Fruit fly (Drosophila melanogaster) whole organism, wandering third instar larva: ENCODE measurements around the gene CG31272.

Experiments used
- Abd-B ChIP-seq: fragments of >200 bp; optimal IDR thresholded peaks from 2 replicates; lab custom pipeline; 2017; ENCODE audit warnings: missing biosample characterization, missing genetic modification characterization
- CG32264 ChIP-seq: fragments of 200-800 bp; sonication (Bioruptor generic); optimal IDR thresholded peaks from 2 replicates; lab custom pipeline; 2016; ENCODE audit warnings: missing biosample characterization, missing genetic modification characterization
- CG9705 ChIP-seq: fragments of 200-800 bp; sonication (Bioruptor generic); optimal IDR thresholded peaks from 2 replicates; lab custom pipeline; 2018; ENCODE audit warnings: missing biosample characterization, mild to moderate bottlenecking, missing genetic modification characterization
- CrebA ChIP-seq: fragments of 200-800 bp; sonication (Bioruptor generic); optimal IDR thresholded peaks from 2 replicates; lab custom pipeline; 2016; ENCODE audit warnings: missing biosample characterization, mild to moderate bottlenecking, missing genetic modification characterization, borderline replicate concordance
- Dfd ChIP-seq: fragments of >200 bp; optimal IDR thresholded peaks from 2 replicates; lab custom pipeline; 2017; ENCODE audit warnings: missing biosample characterization, missing genetic modification characterization
- Dif ChIP-seq: fragments of 200-275, 200-300 bp; sonication (Bioruptor generic); optimal IDR thresholded peaks from 2 replicates; lab custom pipeline; 2018; ENCODE audit warnings: missing biosample characterization, missing genetic modification characterization; ENCODE audit not compliant: partially characterized antibody
- GATAd ChIP-seq: sonication (Bioruptor generic); optimal IDR thresholded peaks from 2 replicates; lab custom pipeline; 2016; ENCODE audit warnings: missing biosample characterization, missing genetic modification characterization
- HLH106 ChIP-seq: fragments of 200-800 bp; optimal IDR thresholded peaks from 3 replicates; lab custom pipeline; 2019; ENCODE audit warnings: missing biosample characterization, mild to moderate bottlenecking, missing genetic modification characterization, moderate library complexity
- Hnf4 ChIP-seq: fragments of 200-800 bp; sonication (Bioruptor generic); optimal IDR thresholded peaks from 2 replicates; lab custom pipeline; 2016; ENCODE audit warnings: missing biosample characterization, mild to moderate bottlenecking, missing genetic modification characterization
- Hr78 ChIP-seq: fragments of >200 bp; optimal IDR thresholded peaks from 2 replicates; lab custom pipeline; 2017; ENCODE audit warnings: missing biosample characterization, missing genetic modification characterization
- Hr83 ChIP-seq: fragments of 200-300 bp; sonication (Bioruptor generic); optimal IDR thresholded peaks from 2 replicates; lab custom pipeline; 2016; ENCODE audit warnings: missing biosample characterization, mild to moderate bottlenecking, missing genetic modification characterization, moderate library complexity; ENCODE audit not compliant: poor library complexity, severe bottlenecking
- Jra ChIP-seq: sonication (Bioruptor generic); optimal IDR thresholded peaks from 2 replicates; lab custom pipeline; 2016; ENCODE audit warnings: missing biosample characterization, missing genetic modification characterization
- Myc ChIP-seq: fragments of >200 bp; optimal IDR thresholded peaks from 2 replicates; lab custom pipeline; 2017
- N ChIP-seq: fragments of >200 bp; optimal IDR thresholded peaks from 2 replicates; lab custom pipeline; 2018; ENCODE audit warnings: missing biosample characterization, missing external identifiers, missing genetic modification characterization
- OdsH ChIP-seq: fragments of 200-800 bp; sonication (Bioruptor generic); optimal IDR thresholded peaks from 2 replicates; lab custom pipeline; 2016; ENCODE audit warnings: missing biosample characterization, mild to moderate bottlenecking, missing genetic modification characterization
- Rel ChIP-seq, 2 experiments: fragments of 200-800 bp; sonication (Bioruptor generic) in 1 of 2; optimal IDR thresholded peaks; 2 replicates in 1 of 2; 3 replicates in 1 of 2; lab custom pipeline; 2016 to 2019; ENCODE audit warnings: mild to moderate bottlenecking in 2 of 2, missing biosample characterization in 2 of 2, missing genetic modification characterization in 2 of 2, moderate library complexity in 1 of 2
- Sp1 ChIP-seq: fragments of 200-800 bp; sonication (Bioruptor generic); optimal IDR thresholded peaks from 3 replicates; lab custom pipeline; 2019; ENCODE audit warnings: missing biosample characterization, mild to moderate bottlenecking, missing genetic modification characterization, moderate library complexity
- Vsx2 ChIP-seq: fragments of 200-300, 225-300 bp; sonication (Bioruptor generic); optimal IDR thresholded peaks from 2 replicates; lab custom pipeline; 2018; ENCODE audit warnings: missing biosample characterization, missing genetic modification characterization; ENCODE audit not compliant: partially characterized antibody
- br ChIP-seq: fragments of 200-800 bp; sonication (Bioruptor generic); optimal IDR thresholded peaks from 2 replicates; lab custom pipeline; 2016; ENCODE audit warnings: missing biosample characterization, missing genetic modification characterization
- brk ChIP-seq: fragments of 200-800 bp; sonication (Bioruptor generic); optimal IDR thresholded peaks from 2 replicates; lab custom pipeline; 2016; ENCODE audit warnings: missing biosample characterization, mild to moderate bottlenecking, missing genetic modification characterization
- dmrt93B ChIP-seq: fragments of 200-800 bp; sonication (Bioruptor generic); optimal IDR thresholded peaks from 2 replicates; lab custom pipeline; 2018; ENCODE audit warnings: missing biosample characterization, mild to moderate bottlenecking, missing genetic modification characterization
- dsf ChIP-seq: sonication (Bioruptor generic); optimal IDR thresholded peaks from 2 replicates; lab custom pipeline; 2016; ENCODE audit warnings: missing biosample characterization, missing genetic modification characterization, borderline replicate concordance
- ey ChIP-seq: fragments of 200-800 bp; sonication (Bioruptor generic); optimal IDR thresholded peaks from 2 replicates; lab custom pipeline; 2016; ENCODE audit warnings: missing biosample characterization, missing genetic modification characterization
- foxo ChIP-seq, 2 experiments: fragments of 200-800 bp; sonication (Bioruptor generic); optimal IDR thresholded peaks; 2 replicates in 1 of 2; 3 replicates in 1 of 2; lab custom pipeline; 2016 to 2017; ENCODE audit warnings: missing biosample characterization in 2 of 2, missing genetic modification characterization in 2 of 2
- fru ChIP-seq: fragments of 200-800 bp; sonication (Bioruptor generic); optimal IDR thresholded peaks from 3 replicates; lab custom pipeline; 2016; ENCODE audit warnings: missing biosample characterization, mild to moderate bottlenecking, missing genetic modification characterization
- h ChIP-seq: fragments of 200-800 bp; sonication (Bioruptor generic); optimal IDR thresholded peaks from 3 replicates; lab custom pipeline; 2016; ENCODE audit warnings: missing biosample characterization, mild to moderate bottlenecking, missing genetic modification characterization
- jim ChIP-seq: fragments of 175-275, 200-325 bp; sonication (Bioruptor generic); optimal IDR thresholded peaks from 2 replicates; lab custom pipeline; 2016; ENCODE audit warnings: missing biosample characterization, mild to moderate bottlenecking, missing genetic modification characterization
- lola ChIP-seq: fragments of >200 bp; optimal IDR thresholded peaks from 2 replicates; lab custom pipeline; 2017; ENCODE audit warnings: missing biosample characterization, missing genetic modification characterization
- pan ChIP-seq: fragments of >200 bp; optimal IDR thresholded peaks from 2 replicates; lab custom pipeline; 2017
- psq ChIP-seq: fragments of 200-800 bp; sonication (Bioruptor generic); optimal IDR thresholded peaks from 3 replicates; lab custom pipeline; 2017; ENCODE audit warnings: missing biosample characterization, mild to moderate bottlenecking, missing genetic modification characterization, moderate library complexity
- rgr ChIP-seq: fragments of 200-800 bp; sonication (Bioruptor generic); optimal IDR thresholded peaks from 3 replicates; lab custom pipeline; 2016; ENCODE audit warnings: missing biosample characterization, mild to moderate bottlenecking, missing genetic modification characterization
- sv ChIP-seq: fragments of 200-800 bp; sonication (Bioruptor generic); optimal IDR thresholded peaks from 3 replicates; lab custom pipeline; 2016; ENCODE audit warnings: missing biosample characterization, missing genetic modification characterization
- tai ChIP-seq: sonication (Bioruptor generic); optimal IDR thresholded peaks from 2 replicates; lab custom pipeline; 2016; ENCODE audit warnings: missing biosample characterization, missing genetic modification characterization
- usp ChIP-seq: fragments of >200 bp; optimal IDR thresholded peaks from 2 replicates; lab custom pipeline; 2017; ENCODE audit warnings: missing biosample characterization, missing genetic modification characterization
- woc ChIP-seq: sonication (Bioruptor generic); optimal IDR thresholded peaks from 2 replicates; lab custom pipeline; 2016; ENCODE audit warnings: missing biosample characterization, mild to moderate bottlenecking, missing genetic modification characterization

The CG31272 gene

DNA sequence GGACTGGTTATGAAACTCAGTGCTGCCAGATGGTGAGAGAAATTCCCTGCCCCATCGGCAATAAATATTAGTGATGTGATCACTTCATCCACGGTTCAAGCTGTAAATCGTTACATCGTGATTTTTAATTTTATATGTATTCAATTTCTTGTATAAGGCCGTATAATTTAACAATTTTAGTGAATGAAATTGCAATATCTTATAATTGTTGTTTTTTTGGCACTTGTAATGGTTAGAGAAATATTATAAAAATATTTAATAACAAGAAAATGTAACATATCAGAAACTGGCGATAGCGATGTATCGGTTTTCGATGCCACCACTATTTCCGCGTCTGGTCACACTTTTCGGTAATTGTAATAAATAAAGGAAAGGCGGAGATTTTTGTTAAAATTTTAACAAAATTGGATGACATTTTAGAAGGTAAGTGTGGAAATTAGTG lies 24.9 kb upstream of the CG31272 start, which contains the start of the genes mRpL37 and Rbp1:
Gene mRpL37 (minus strand): TSS at position 35 of the 442 bp plus-strand sequence.
Gene Rbp1 (plus strand): TSS at position 326 of the 442 bp plus-strand sequence.
- TF ChIP-seq usp (GFP tag; lab: Kevin White, UChicago) (no peak), HLH106 (tag; lab: Kevin White, UChicago) (peak; percentile 95), foxo (GFP tag; optimal IDR thresholded peaks at IDR 0.05; lab: Kevin White, UChicago) (peak in 1 of 2 experiments; percentile 90), lola (GFP tag; lab: Kevin White, UChicago) (no peak), h (GFP tag; lab: Kevin White, UChicago) (peak; percentile 86), dsf (peak; percentile 24), Vsx2 (GFP tag; lab: Kevin White, UChicago) (no peak), br (GFP tag; lab: Kevin White, UChicago) (peak; percentile 32), rgr (GFP tag; lab: Kevin White, UChicago) (peak; percentile 77), N (GFP tag; lab: Kevin White, UChicago) (no peak), psq (GFP tag; lab: Kevin White, UChicago) (peak; percentile 70), Hnf4 (GFP tag; lab: Kevin White, UChicago) (peak; percentile 77), brk (GFP tag; lab: Kevin White, UChicago) (no peak), sv (GFP tag; lab: Kevin White, UChicago) (peak; percentile 55), Hr83 (GFP tag; lab: Kevin White, UChicago) (no peak), woc (GFP tag; lab: Kevin White, UChicago) (peak; percentile 82), dmrt93B (GFP tag; lab: Kevin White, UChicago) (peak; percentile 82), Jra (GFP tag; lab: Kevin White, UChicago) (peak; percentile 30), ey (GFP tag; lab: Kevin White, UChicago) (peak; percentile 61), GATAd (GFP tag; lab: Kevin White, UChicago) (peak; percentile 50), OdsH (peak; percentile 67), jim (peak; percentile 22), Myc (lab: Kevin White, UChicago) (no peak), CG9705 (GFP tag; lab: Kevin White, UChicago) (peak; percentile 73), pan (lab: Kevin White, UChicago) (no peak)

DNA sequence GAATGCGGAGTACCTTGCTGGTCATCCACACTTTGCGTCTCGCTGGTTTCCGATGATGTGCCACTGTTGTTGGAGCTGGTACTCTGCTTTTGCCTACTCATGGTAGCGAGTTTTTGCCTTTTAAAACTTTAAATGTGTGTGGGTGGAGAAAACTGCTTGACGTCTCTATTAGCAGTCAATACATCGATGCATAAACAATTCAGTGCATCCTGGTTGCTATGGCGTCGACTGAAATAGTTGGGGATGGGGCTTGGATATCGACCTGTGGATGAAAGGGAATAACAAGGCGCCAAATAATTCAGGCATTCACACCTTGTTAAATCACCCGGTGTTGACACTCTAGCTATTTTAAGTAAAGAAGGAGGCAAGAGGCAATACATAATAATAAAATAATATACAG lies 23.0 kb upstream of the CG31272 start, which contains the start of gene CG42633:
Gene CG42633 (minus strand): TSS at position 101 of the 400 bp plus-strand sequence.
- no peak for TF ChIP-seq OdsH
- no peak for TF ChIP-seq CrebA
- TF ChIP-seq GATAd (GFP tag; lab: Kevin White, UChicago), result no peak
- TF ChIP-seq lola (GFP tag; lab: Kevin White, UChicago), result no peak
- no peak for TF ChIP-seq CG9705 (GFP tag; lab: Kevin White, UChicago)
- TF ChIP-seq sv (GFP tag; lab: Kevin White, UChicago), result no peak
- no peak for TF ChIP-seq Hr78 (GFP tag; lab: Kevin White, UChicago)
- TF ChIP-seq br (GFP tag; lab: Kevin White, UChicago), result no peak
- no peak for TF ChIP-seq usp (GFP tag; lab: Kevin White, UChicago)
- TF ChIP-seq Hr83 (GFP tag; lab: Kevin White, UChicago), result no peak
- no peak for TF ChIP-seq HLH106 (tag; lab: Kevin White, UChicago)
- TF ChIP-seq Dfd (GFP tag; lab: Kevin White, UChicago), result no peak
- no peak for TF ChIP-seq CG32264 (GFP tag; lab: Kevin White, UChicago)
- no peak for TF ChIP-seq woc (GFP tag; lab: Kevin White, UChicago)
- no peak for TF ChIP-seq N (GFP tag; lab: Kevin White, UChicago)
- no peak for TF ChIP-seq h (GFP tag; lab: Kevin White, UChicago)
- TF ChIP-seq psq (GFP tag; lab: Kevin White, UChicago), result no peak
- TF ChIP-seq, all 38 proteins: peak for 0

DNA sequence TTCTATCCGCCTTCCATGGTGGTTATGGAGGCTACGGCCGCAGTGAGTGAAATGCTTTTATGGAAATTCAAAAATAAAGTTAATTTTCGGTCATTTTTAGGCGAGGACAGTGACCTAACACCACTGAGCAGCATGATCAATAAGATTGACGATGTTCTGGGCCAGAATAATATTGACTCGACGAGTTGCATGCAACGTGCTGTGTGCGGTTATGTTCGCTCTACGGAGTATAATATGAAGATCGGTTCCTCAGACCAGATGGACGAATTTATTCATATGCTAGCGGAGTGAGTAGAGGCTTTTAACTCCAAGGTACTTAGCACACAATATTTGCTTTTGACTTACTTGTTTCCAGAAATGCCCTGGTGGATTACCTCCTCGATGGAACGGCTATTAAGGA lies 21.0 kb upstream of the CG31272 start:
- TF ChIP-seq Jra (GFP tag; lab: Kevin White, UChicago), result no peak
- no peak for TF ChIP-seq woc (GFP tag; lab: Kevin White, UChicago)
- no peak for TF ChIP-seq Myc (lab: Kevin White, UChicago)
- TF ChIP-seq Dfd (GFP tag; lab: Kevin White, UChicago), result no peak

DNA sequence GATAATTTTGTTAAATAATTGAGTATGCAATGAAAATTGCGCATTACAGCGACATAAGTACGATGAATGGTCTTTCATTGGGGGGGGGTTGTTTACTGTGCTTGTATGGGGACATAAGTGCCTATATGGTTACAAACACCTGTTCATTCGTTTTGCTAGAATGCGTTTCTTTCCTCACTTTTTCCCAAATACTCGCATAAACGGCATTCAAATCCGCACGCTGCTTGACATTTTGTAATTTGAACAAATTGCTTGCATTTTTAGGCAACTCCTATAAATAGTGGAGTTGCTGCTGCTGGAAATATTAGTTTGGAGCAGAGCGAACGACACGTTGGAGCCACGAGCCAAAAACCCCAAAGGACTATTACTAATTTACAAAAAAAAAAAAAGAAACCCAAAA lies 20.1 kb upstream of the CG31272 start, which contains the start of gene Desi:
Gene Desi (plus strand): TSS at position 301 of the 400 bp plus-strand sequence.
- no peak for TF ChIP-seq tai (GFP tag; lab: Kevin White, UChicago)
- no peak for TF ChIP-seq pan (lab: Kevin White, UChicago)
- no peak for TF ChIP-seq Vsx2 (GFP tag; lab: Kevin White, UChicago)
- no peak for TF ChIP-seq Hr78 (GFP tag; lab: Kevin White, UChicago)
- TF ChIP-seq CG9705 (GFP tag; lab: Kevin White, UChicago), result no peak
- no peak for TF ChIP-seq Hr83 (GFP tag; lab: Kevin White, UChicago)
- TF ChIP-seq dsf, result no peak
- TF ChIP-seq fru, result no peak
- no peak for TF ChIP-seq N (GFP tag; lab: Kevin White, UChicago)
- no peak for TF ChIP-seq Rel (GFP tag; optimal IDR thresholded peaks at IDR 0.05; lab: Kevin White, UChicago)
- no peak for TF ChIP-seq Rel (tag; optimal IDR thresholded peaks at IDR 0.05; lab: Kevin White, UChicago)
- no peak for TF ChIP-seq rgr (GFP tag; lab: Kevin White, UChicago)
- TF ChIP-seq Abd-B (GFP tag; lab: Kevin White, UChicago), result no peak
- TF ChIP-seq foxo (GFP tag; optimal IDR thresholded peaks at IDR 0.05; lab: Kevin White, UChicago), result no peak
- no peak for TF ChIP-seq Dif (GFP tag; lab: Kevin White, UChicago)
- no peak for TF ChIP-seq usp (GFP tag; lab: Kevin White, UChicago)
- TF ChIP-seq Sp1 (GFP tag; lab: Kevin White, UChicago), result no peak
- no peak for TF ChIP-seq Dfd (GFP tag; lab: Kevin White, UChicago)
- no peak for TF ChIP-seq OdsH
- TF ChIP-seq Hnf4 (GFP tag; lab: Kevin White, UChicago), result no peak
- TF ChIP-seq Myc (lab: Kevin White, UChicago), result no peak
